Fruit fly (Drosophila melanogaster): ENCODE results near the gene CG14321.

CG14321 gene

DNA sequence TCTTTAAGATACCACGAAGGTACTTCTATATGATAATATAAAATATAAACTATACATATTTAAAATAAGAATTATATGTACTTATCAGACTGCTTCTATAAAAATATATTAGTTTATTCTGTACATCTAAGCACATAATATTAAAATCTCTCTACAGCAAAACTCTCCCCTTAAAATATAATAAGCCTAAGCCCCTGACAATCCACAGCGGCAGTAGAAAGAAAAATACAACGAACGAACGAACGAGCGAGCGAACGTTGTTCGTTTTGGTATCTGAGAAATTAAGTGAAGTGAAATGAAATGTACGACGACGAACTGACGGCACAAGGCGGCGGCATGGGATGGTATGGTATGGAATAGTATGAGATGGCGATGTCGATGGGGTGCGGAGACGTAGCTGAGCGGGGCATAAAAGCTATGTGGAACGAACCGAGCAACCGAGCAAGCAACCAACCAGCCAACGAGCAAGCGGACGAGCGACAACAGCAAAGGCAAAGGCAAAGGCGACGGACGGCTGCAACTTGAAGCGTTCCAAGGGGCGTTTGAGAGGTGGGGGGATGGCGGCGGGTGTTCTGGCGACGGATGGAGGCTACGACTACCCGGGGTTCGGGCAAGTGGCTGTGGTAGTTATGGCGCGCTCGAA, 32.8 kb upstream of the CG14321 start (continued):
- TF ChIP-seq exex (tag; optimal IDR thresholded peaks at IDR 0.05) (peak; percentile 94), CG6272 (GFP tag; IDR thresholded peaks at IDR 0.05) (peak; percentile 98), CHES-1-like (GFP tag; optimal IDR thresholded peaks at IDR 0.05) (peak; percentile 79), repo (GFP tag; optimal IDR thresholded peaks at IDR 0.05) (no peak), Atf-2 (GFP tag; optimal IDR thresholded peaks at IDR 0.05) (peak; percentile 52), CG2120 (GFP tag; optimal IDR thresholded peaks at IDR 0.05) (peak; percentile 96), CG10267 (tag; optimal IDR thresholded peaks at IDR 0.05) (peak; percentile 97), bowl (GFP tag; IDR thresholded peaks at IDR 0.05) (peak; percentile 97), CG17328 (GFP tag; IDR thresholded peaks at IDR 0.05) (peak; percentile 97), Hr3 (GFP tag; optimal IDR thresholded peaks at IDR 0.05) (peak; percentile 99), HmgZ (tag; optimal IDR thresholded peaks at IDR 0.05) (peak; percentile 97), tll (GFP tag; optimal IDR thresholded peaks at IDR 0.05) (peak in 1 of 2 experiments; percentile 52), ara (GFP tag; IDR thresholded peaks at IDR 0.05) (peak; percentile 96), CG11398 (GFP tag; optimal IDR thresholded peaks at IDR 0.05) (peak; percentile 46), CG1603 (tag; optimal IDR thresholded peaks at IDR 0.05) (no peak), nerfin-2 (GFP tag; IDR thresholded peaks at IDR 0.05; ENCODE audit: partially characterized antibody) (no peak), slbo (GFP tag; IDR thresholded peaks at IDR 0.05) (peak; percentile 99), CG31224 (GFP tag; IDR thresholded peaks at IDR 0.05) (peak; percentile 96), vvl (GFP tag; IDR thresholded peaks at IDR 0.05) (peak; percentile 99), CG1529 (GFP tag; optimal IDR thresholded peaks at IDR 0.05) (peak; percentile 97), HmgD (GFP tag; optimal IDR thresholded peaks at IDR 0.05) (no peak), dimm (GFP tag; IDR thresholded peaks at IDR 0.05) (peak; percentile 88), E2f2 (GFP tag; IDR thresholded peaks at IDR 0.05) (peak; percentile 88), CG11723 (GFP tag; optimal IDR thresholded peaks at IDR 0.05) (peak; percentile 96), Deaf1 (tag; optimal IDR thresholded peaks at IDR 0.05) (peak; percentile 95), Pdp1 (GFP tag; optimal IDR thresholded peaks at IDR 0.05) (peak; percentile 52 to 75), CG16815 (GFP tag; optimal IDR thresholded peaks at IDR 0.05) (peak; percentile 94), Dad (GFP tag; optimal IDR thresholded peaks at IDR 0.05) (peak; percentile 53), CG4404 (GFP tag; IDR thresholded peaks at IDR 0.05) (peak; percentile 96), CG12659 (GFP tag; optimal IDR thresholded peaks at IDR 0.05) (peak; percentile 99), CG14667 (GFP tag; IDR thresholded peaks at IDR 0.05) (peak; percentile 97), kay (GFP tag; optimal IDR thresholded peaks at IDR 0.05) (peak; percentile 93), CG2875 (GFP tag; optimal IDR thresholded peaks at IDR 0.05) (peak; percentile 97), Sox100B (GFP tag; optimal IDR thresholded peaks at IDR 0.05) (no peak), Fer3 (tag; optimal IDR thresholded peaks at IDR 0.05) (peak; percentile 98), Adf1 (GFP tag; IDR thresholded peaks at IDR 0.05) (peak; percentile 81), eyg (GFP tag; optimal IDR thresholded peaks at IDR 0.05) (peak; percentile 56), yki (optimal IDR thresholded peaks at IDR 0.05) (no peak), Ptx1 (GFP tag; IDR thresholded peaks at IDR 0.05) (peak; percentile 99), BtbVII (GFP tag; optimal IDR thresholded peaks at IDR 0.05) (peak; percentile 99), CG18619 (GFP tag; optimal IDR thresholded peaks at IDR 0.05) (peak; percentile 99), hb (GFP tag; IDR thresholded peaks at IDR 0.05; ENCODE audit: partially characterized antibody) (no peak), CG4328 (GFP tag; optimal IDR thresholded peaks at IDR 0.05) (peak; percentile 99), Lhr (GFP tag; optimal IDR thresholded peaks at IDR 0.05) (no peak), dm (GFP tag; optimal IDR thresholded peaks at IDR 0.05) (no peak), CG7928 (GFP tag; optimal IDR thresholded peaks at IDR 0.05) (peak; percentile 75), wor (GFP tag; IDR thresholded peaks at IDR 0.05) (peak; percentile 97), NC2β (GFP tag; optimal IDR thresholded peaks at IDR 0.05) (peak; percentile 60), pros (GFP tag; optimal IDR thresholded peaks at IDR 0.05) (peak; percentile 97), ro (GFP tag; IDR thresholded peaks at IDR 0.05) (peak; percentile 95), otp (GFP tag; IDR thresholded peaks at IDR 0.05) (peak; percentile 91; the same call in 2 of the 3 replicates)
